Fruit fly (Drosophila melanogaster) whole organism, embryonic: ENCODE measurements around the gene CG12522.
A peak's percentile ranks its signal among the peaks of the same experiment; 100 is the strongest.

ENCODE experiments used
- Aef1 ChIP-seq: fragments of 200-800 bp; sonication (Bioruptor generic); IDR thresholded peaks from 3 replicates; pipeline ENCODE4 v1.3.6; 2022; ENCODE audit warnings: missing biosample characterization, missing genetic modification characterization
- Atf3 ChIP-seq: fragments of 200-800 bp; sonication (Bioruptor generic); optimal IDR thresholded peaks from 3 replicates; lab custom pipeline; 2016; ENCODE audit warnings: missing biosample characterization, missing genetic modification characterization
- Awh ChIP-seq: fragments of 200-800 bp; sonication (Bioruptor generic); IDR thresholded peaks from 2 replicates; pipeline ENCODE4, ENCODE4 v1.3.6; 2022; ENCODE audit warnings: missing biosample characterization, missing genetic modification characterization
- CG10321 ChIP-seq: fragments of 200-800 bp; sonication (Bioruptor generic); IDR thresholded peaks from 2 replicates; pipeline ENCODE4 v1.3.6; 2022; ENCODE audit warnings: missing biosample characterization, missing genetic modification characterization
- CG10654 ChIP-seq: fragments of 200-800 bp; sonication (Bioruptor generic); optimal IDR thresholded peaks from 2 replicates; lab custom pipeline; 2016; ENCODE audit warnings: missing biosample characterization, missing genetic modification characterization
- CG11085 ChIP-seq: fragments of 200-800 bp; sonication (Bioruptor generic); IDR thresholded peaks from 2 replicates; pipeline ENCODE4 v1.3.6; 2022; ENCODE audit warnings: missing biosample characterization, missing genetic modification characterization
- CG11247 ChIP-seq: fragments of 200-800 bp; sonication (Bioruptor generic); IDR thresholded peaks from 2 replicates; pipeline ENCODE4 v1.3.6; 2022; ENCODE audit warnings: missing biosample characterization, missing genetic modification characterization
- CG12104 ChIP-seq: fragments of 200-800 bp; sonication (Bioruptor generic); optimal IDR thresholded peaks from 3 replicates; lab custom pipeline; 2016; ENCODE audit warnings: missing biosample characterization, missing genetic modification characterization
- CG12219 ChIP-seq: fragments of 200-800 bp; sonication (Bioruptor generic); optimal IDR thresholded peaks from 3 replicates; lab custom pipeline; 2018; ENCODE audit warnings: missing biosample characterization, mild to moderate bottlenecking, missing genetic modification characterization
- CG12744 ChIP-seq: fragments of 200-800 bp; sonication (Bioruptor generic); optimal IDR thresholded peaks from 2 replicates; lab custom pipeline; 2016; ENCODE audit warnings: missing biosample characterization, missing genetic modification characterization
- CG12769 ChIP-seq: fragments of 200-800 bp; sonication (Bioruptor generic); optimal IDR thresholded peaks from 2 replicates; lab custom pipeline; 2019; ENCODE audit warnings: missing biosample characterization, mild to moderate bottlenecking, missing genetic modification characterization, moderate library complexity
- CG13624 ChIP-seq: fragments of 200-800 bp; sonication (Bioruptor generic); optimal IDR thresholded peaks from 2 replicates; lab custom pipeline; 2016; ENCODE audit warnings: missing biosample characterization, missing genetic modification characterization
- CG14710 ChIP-seq: fragments of 200-800 bp; sonication (Bioruptor generic); optimal IDR thresholded peaks from 3 replicates; lab custom pipeline; 2019; ENCODE audit warnings: missing biosample characterization, mild to moderate bottlenecking, missing genetic modification characterization, moderate library complexity
- CG17385 ChIP-seq: fragments of 200-800 bp; sonication (Bioruptor generic); optimal IDR thresholded peaks from 3 replicates; lab custom pipeline; 2018; ENCODE audit warnings: missing biosample characterization, mild to moderate bottlenecking, missing genetic modification characterization
- CG1792 ChIP-seq: fragments of 200-800 bp; sonication (Bioruptor generic); optimal IDR thresholded peaks from 2 replicates; lab custom pipeline; 2016; ENCODE audit warnings: missing biosample characterization, missing genetic modification characterization
- CG2875 ChIP-seq: fragments of 200-800 bp; sonication (Bioruptor generic); optimal IDR thresholded peaks from 2 replicates; lab custom pipeline; 2017; ENCODE audit warnings: missing biosample characterization, mild to moderate bottlenecking, missing genetic modification characterization, missing genetic modification reagents
- CG2889 ChIP-seq: fragments of 200-800 bp; sonication (Bioruptor generic); IDR thresholded peaks from 3 replicates; pipeline ENCODE4 v1.3.6; 2022; ENCODE audit warnings: missing biosample characterization, missing genetic modification characterization
- CG31224 ChIP-seq: fragments of 200-800 bp; sonication (Bioruptor generic); IDR thresholded peaks from 2 replicates; pipeline ENCODE4 v1.3.6; 2022; ENCODE audit warnings: missing biosample characterization, missing genetic modification characterization
- CG33557 ChIP-seq: fragments of 200-800 bp; sonication (Bioruptor generic); optimal IDR thresholded peaks from 2 replicates; lab custom pipeline; 2019; ENCODE audit warnings: missing biosample characterization, mild to moderate bottlenecking, missing genetic modification characterization, moderate library complexity
- CG3726 ChIP-seq: fragments of 200-800 bp; sonication (Bioruptor generic); IDR thresholded peaks from 3 replicates; pipeline ENCODE4, ENCODE4 v1.3.6; 2022; ENCODE audit warnings: missing biosample characterization, missing genetic modification characterization
- CG3847 ChIP-seq: fragments of 200-800 bp; sonication (Bioruptor generic); IDR thresholded peaks from 2 replicates; pipeline ENCODE4 v1.3.6; 2022; ENCODE audit warnings: missing biosample characterization, missing genetic modification characterization
- CG9797 ChIP-seq: fragments of 200-800 bp; sonication (Bioruptor generic); optimal IDR thresholded peaks from 3 replicates; lab custom pipeline; 2018; ENCODE audit warnings: missing biosample characterization, mild to moderate bottlenecking, missing genetic modification characterization
- CrebB ChIP-seq: fragments of 200-800 bp; sonication (Bioruptor generic); optimal IDR thresholded peaks from 3 replicates; lab custom pipeline; 2018; ENCODE audit warnings: missing biosample characterization, mild to moderate bottlenecking, missing genetic modification characterization
- Gsc ChIP-seq: fragments of 200-800 bp; sonication (Bioruptor generic); IDR thresholded peaks from 2 replicates; pipeline ENCODE4 v1.3.6; 2022; ENCODE audit warnings: missing biosample characterization, missing genetic modification characterization
- HmgZ ChIP-seq: fragments of 200-800 bp; sonication (Bioruptor generic); optimal IDR thresholded peaks from 2 replicates; lab custom pipeline; 2018; ENCODE audit warnings: missing biosample characterization, mild to moderate bottlenecking, missing genetic modification characterization
- Hr39 ChIP-seq: fragments of >200 bp; optimal IDR thresholded peaks from 2 replicates; lab custom pipeline; 2017
- Max ChIP-seq: fragments of 200-800 bp; sonication (Bioruptor generic); optimal IDR thresholded peaks from 2 replicates; lab custom pipeline; 2016; ENCODE audit warnings: missing biosample characterization, mild to moderate bottlenecking, missing genetic modification characterization
- Mes4 ChIP-seq: fragments of 200-800 bp; sonication (Bioruptor generic); optimal IDR thresholded peaks from 2 replicates; lab custom pipeline; 2016; ENCODE audit warnings: missing biosample characterization, missing genetic modification characterization
- Nf-YB ChIP-seq: fragments of 200-800 bp; sonication (Bioruptor generic); optimal IDR thresholded peaks from 3 replicates; lab custom pipeline; 2019; ENCODE audit warnings: missing biosample characterization, mild to moderate bottlenecking, missing genetic modification characterization, moderate library complexity
- Ssrp ChIP-seq: fragments of 200-800 bp; sonication (Bioruptor generic); optimal IDR thresholded peaks from 2 replicates; lab custom pipeline; 2018; ENCODE audit warnings: missing biosample characterization, mild to moderate bottlenecking, missing genetic modification characterization, moderate library complexity
- Trl ChIP-seq, 3 experiments: fragments of >200 bp in 2 of 3; fragments of 200-800 bp in 1 of 3; sonication (Bioruptor generic) in 1 of 3; optimal IDR thresholded peaks; 2 replicates in 1 of 3; 3 replicates in 2 of 3; lab custom pipeline; 2016 to 2017; ENCODE audit warnings: missing biosample characterization in 1 of 3, missing genetic modification characterization in 1 of 3
- Xrp1 ChIP-seq: fragments of 200-800 bp; sonication (Bioruptor generic); IDR thresholded peaks from 2 replicates; pipeline ENCODE4 v1.3.6; 2022; ENCODE audit warnings: missing biosample characterization, missing genetic modification characterization
- ase ChIP-seq: fragments of 200-800 bp; sonication (Bioruptor generic); IDR thresholded peaks from 3 replicates; pipeline ENCODE4 v1.3.6; 2022; ENCODE audit warnings: missing biosample characterization, missing genetic modification characterization
- chm ChIP-seq: fragments of 200-800 bp; sonication (Bioruptor generic); IDR thresholded peaks from 2 replicates; pipeline ENCODE4 v1.3.6; 2022; ENCODE audit warnings: missing biosample characterization, missing genetic modification characterization
- dimm ChIP-seq: fragments of 200-800 bp; sonication (Bioruptor generic); IDR thresholded peaks from 2 replicates; pipeline ENCODE4 v1.3.6; 2022; ENCODE audit warnings: missing biosample characterization, missing genetic modification characterization
- en ChIP-seq: fragments of 200-800 bp; sonication (Bioruptor generic); optimal IDR thresholded peaks from 2 replicates; lab custom pipeline; 2016; ENCODE audit warnings: missing biosample characterization, missing genetic modification characterization
- ewg ChIP-seq: fragments of 200-800 bp; sonication (Bioruptor generic); optimal IDR thresholded peaks from 3 replicates; lab custom pipeline; 2017; ENCODE audit warnings: mild to moderate bottlenecking, missing biosample characterization, missing genetic modification reagents, missing genetic modification characterization
- fu2 ChIP-seq: fragments of 200-800 bp; sonication (Bioruptor generic); optimal IDR thresholded peaks from 2 replicates; lab custom pipeline; 2016; ENCODE audit warnings: missing biosample characterization, missing genetic modification characterization
- jumu ChIP-seq: fragments of 200-800 bp; sonication (Bioruptor generic); optimal IDR thresholded peaks from 3 replicates; lab custom pipeline; 2016; ENCODE audit warnings: missing biosample characterization, missing genetic modification characterization
- lilli ChIP-seq: fragments of 200-800 bp; sonication (Bioruptor generic); optimal IDR thresholded peaks from 3 replicates; lab custom pipeline; 2016; ENCODE audit warnings: missing biosample characterization, missing genetic modification characterization
- lola ChIP-seq, 3 experiments: fragments of >200 bp in 2 of 3; fragments of 200-800 bp in 1 of 3; sonication (Bioruptor generic) in 1 of 3; optimal IDR thresholded peaks; 2 replicates each; lab custom pipeline; 2017 to 2019; ENCODE audit warnings: missing biosample characterization in 3 of 3, missing genetic modification characterization in 3 of 3, mild to moderate bottlenecking in 1 of 3, moderate library complexity in 1 of 3
- nom ChIP-seq: fragments of 200-800 bp; sonication (Bioruptor generic); optimal IDR thresholded peaks from 2 replicates; lab custom pipeline; 2017; ENCODE audit warnings: missing biosample characterization, missing genetic modification characterization, mild to moderate bottlenecking, moderate library complexity, missing genetic modification reagents
- oc ChIP-seq: fragments of 200-800 bp; sonication (Bioruptor generic); optimal IDR thresholded peaks from 2 replicates; lab custom pipeline; 2018; ENCODE audit warnings: missing biosample characterization, mild to moderate bottlenecking, missing genetic modification characterization, moderate library complexity
- peb ChIP-seq: fragments of 200-800 bp; sonication (Bioruptor generic); IDR thresholded peaks from 2 replicates; pipeline ENCODE4 v1.3.6; 2022; ENCODE audit warnings: missing biosample characterization, missing genetic modification characterization
- phol ChIP-seq: fragments of 200-800 bp; sonication (Bioruptor generic); optimal IDR thresholded peaks from 3 replicates; lab custom pipeline; 2018; ENCODE audit warnings: missing biosample characterization, mild to moderate bottlenecking, missing genetic modification characterization, moderate library complexity
- pzg ChIP-seq: fragments of 200-800 bp; sonication (Bioruptor generic); optimal IDR thresholded peaks from 3 replicates; lab custom pipeline; 2018; ENCODE audit warnings: missing biosample characterization, mild to moderate bottlenecking, missing genetic modification characterization, moderate library complexity
- sqz ChIP-seq: fragments of 200-800 bp; sonication (Bioruptor generic); optimal IDR thresholded peaks from 3 replicates; lab custom pipeline; 2018; ENCODE audit warnings: missing biosample characterization, mild to moderate bottlenecking, missing genetic modification characterization
- tin ChIP-seq: fragments of 200-800 bp; sonication (Bioruptor generic); optimal IDR thresholded peaks from 3 replicates; lab custom pipeline; 2016; ENCODE audit warnings: missing biosample characterization, missing genetic modification characterization
- wor ChIP-seq: fragments of 200-800 bp; sonication (Bioruptor generic); IDR thresholded peaks from 2 replicates; pipeline ENCODE4 v1.3.6; 2022; ENCODE audit warnings: missing biosample characterization, missing genetic modification characterization
- yki ChIP-seq: fragments of >200 bp; optimal IDR thresholded peaks from 3 replicates; lab custom pipeline; 2018
- z ChIP-seq: fragments of 200-800 bp; sonication (Bioruptor generic); IDR thresholded peaks from 3 replicates; pipeline ENCODE4 v1.3.6; 2022; ENCODE audit warnings: missing biosample characterization, missing genetic modification characterization
- zfh2 ChIP-seq: fragments of 200-800 bp; sonication (Bioruptor generic); optimal IDR thresholded peaks from 2 replicates; lab custom pipeline; 2016; ENCODE audit warnings: missing biosample characterization, missing genetic modification characterization

The CG12522 gene

DNA sequence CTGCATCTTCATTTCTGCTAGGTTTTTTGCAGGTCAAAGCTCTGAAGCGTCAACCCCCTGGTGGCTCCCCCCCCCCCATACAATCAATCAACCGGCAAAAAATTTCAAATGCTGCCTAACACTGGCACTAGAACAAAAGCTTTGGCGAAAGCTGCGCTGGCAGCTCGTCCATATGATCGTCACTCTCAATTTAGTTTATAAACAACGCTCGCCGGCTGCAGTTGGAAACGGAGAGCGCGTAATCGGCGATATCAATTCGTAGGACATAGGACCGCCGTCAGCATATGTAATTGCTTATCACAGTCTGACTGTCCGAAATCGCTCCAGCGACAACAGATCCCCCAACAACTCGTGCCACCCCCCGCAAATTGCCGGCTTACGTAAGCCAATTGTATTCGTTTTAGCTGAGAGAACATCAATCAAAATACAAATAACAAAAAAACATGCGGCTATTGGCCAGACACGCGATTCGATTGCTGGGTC, 37.6 kb upstream of the CG12522 start, which contains the start of gene Mocs1 (continued):
- TF ChIP-seq zfh2 (GFP tag; lab: Kevin White, UChicago) (no peak), CG10321 (GFP tag; lab: Robert Waterston, UW) (no peak), Max (GFP tag; lab: Kevin White, UChicago) (no peak), lola (GFP tag; optimal IDR thresholded peaks at IDR 0.05; lab: Kevin White, UChicago) (no peak), Hr39 (lab: Kevin White, UChicago) (no peak), Ssrp (no peak), CG33557 (GFP tag; lab: Kevin White, UChicago) (no peak), CG17385 (GFP tag; lab: Kevin White, UChicago) (no peak), Xrp1 (peak; percentile 28; the same call in 1 of the 2 replicates), en (GFP tag; lab: Kevin White, UChicago) (no peak), CG31224 (GFP tag; lab: Robert Waterston, UW) (no peak), nom (GFP tag; lab: Kevin White, UChicago) (no peak), lilli (no peak), CG2889 (GFP tag; lab: Robert Waterston, UW) (no peak), CG14710 (tag; lab: Kevin White, UChicago) (no peak), dimm (GFP tag; lab: Robert Waterston, UW) (no peak), CG11247 (GFP tag; lab: Robert Waterston, UW) (no peak), CG10654 (GFP tag; lab: Kevin White, UChicago) (no peak), CG3847 (peak; percentile 25; the same call in 1 of the 2 replicates), oc (tag; lab: Kevin White, UChicago) (no peak), tin (GFP tag; lab: Kevin White, UChicago) (no peak), ewg (GFP tag; lab: Kevin White, UChicago) (no peak), Trl (optimal IDR thresholded peaks at IDR 0.05; lab: Kevin White, UChicago) (peak in 1 of 2 experiments; percentile 6), Trl (GFP tag; optimal IDR thresholded peaks at IDR 0.05; lab: Kevin White, UChicago) (no peak), CrebB (tag; lab: Kevin White, UChicago) (no peak), phol (tag; lab: Kevin White, UChicago) (no peak), yki (lab: Kevin White, UChicago) (no peak), wor (GFP tag; lab: Robert Waterston, UW) (no peak), sqz (GFP tag; lab: Kevin White, UChicago) (no peak), chm (GFP tag; lab: Robert Waterston, UW) (peak; percentile 28; the same call in 1 of the 2 replicates), CG12744 (no peak), CG12219 (GFP tag; lab: Kevin White, UChicago) (no peak), CG13624 (no peak), Atf3 (no peak), CG1792 (GFP tag; lab: Kevin White, UChicago) (no peak), CG12104 (GFP tag; lab: Kevin White, UChicago) (no peak), pzg (GFP tag; lab: Kevin White, UChicago) (peak; percentile 41), ase (GFP tag; lab: Robert Waterston, UW) (no peak), Mes4 (no peak), CG3726 (GFP tag; lab: Robert Waterston, UW) (no peak), peb (no peak), z (GFP tag; lab: Robert Waterston, UW) (no peak), Nf-YB (no peak), Gsc (no peak), Aef1 (GFP tag; lab: Robert Waterston, UW) (no peak), HmgZ (peak; percentile 38), fu2 (GFP tag; lab: Kevin White, UChicago) (no peak), CG11085 (GFP tag; lab: Robert Waterston, UW) (peak; percentile 20; the same call in 1 of the 2 replicates), CG2875 (GFP tag; lab: Kevin White, UChicago) (no peak), Awh (GFP tag; lab: Robert Waterston, UW) (no peak), CG12769 (peak; percentile 38), CG9797 (GFP tag; lab: Kevin White, UChicago) (no peak), jumu (GFP tag; lab: Kevin White, UChicago) (no peak)
